Worm (Caenorhabditis elegans): ENCODE measurements around the gene grl-25.
"Not testable (repeated sequence)": the region's sequence is repeated elsewhere in the genome, so short reads cannot be mapped to it uniquely, and the experiment has no call there.

The grl-25 gene

DNA sequence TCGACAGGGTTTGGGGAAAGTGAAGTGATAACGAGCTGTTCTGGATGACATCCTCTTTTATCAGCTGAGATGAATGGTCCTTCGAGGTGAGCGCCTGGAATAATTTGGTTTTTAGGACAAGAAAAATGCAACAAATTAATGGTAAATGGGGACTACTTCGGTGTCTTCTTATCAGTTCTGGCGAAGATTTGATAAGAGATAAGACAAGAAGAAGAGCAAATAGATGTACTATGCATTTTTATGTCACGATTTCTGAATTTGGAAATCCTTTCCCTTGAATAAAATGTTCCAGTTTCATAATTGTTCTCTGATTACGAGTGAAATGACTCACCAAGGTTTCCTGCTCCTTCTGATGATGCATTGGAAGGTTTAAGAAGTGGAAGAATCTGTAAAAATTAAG is 35.7 kb downstream of the grl-25 start:
- no peak for TF ChIP-seq flt-1 (GFP tag; IDR thresholded peaks at IDR 0.05)
- no peak for TF ChIP-seq med-1 (GFP tag; optimal IDR thresholded peaks at IDR 0.05; ENCODE audit: insufficient read depth)
- no peak for TF ChIP-seq ztf-29 (GFP tag; IDR thresholded peaks at IDR 0.05)
- TF ChIP-seq cog-1 (tag; optimal IDR thresholded peaks at IDR 0.05): no peak
- no peak for TF ChIP-seq T22C8.4 (GFP tag; IDR thresholded peaks at IDR 0.05)
- TF ChIP-seq klf-2 (GFP tag; conservative IDR thresholded peaks at IDR 0.05): no peak
- no peak for TF ChIP-seq ref-1 (GFP tag; conservative IDR thresholded peaks at IDR 0.05)
- TF ChIP-seq ztf-23 (GFP tag; IDR thresholded peaks at IDR 0.05): no peak
- TF ChIP-seq tab-1 (GFP tag; IDR thresholded peaks at IDR 0.05): no peak

DNA sequence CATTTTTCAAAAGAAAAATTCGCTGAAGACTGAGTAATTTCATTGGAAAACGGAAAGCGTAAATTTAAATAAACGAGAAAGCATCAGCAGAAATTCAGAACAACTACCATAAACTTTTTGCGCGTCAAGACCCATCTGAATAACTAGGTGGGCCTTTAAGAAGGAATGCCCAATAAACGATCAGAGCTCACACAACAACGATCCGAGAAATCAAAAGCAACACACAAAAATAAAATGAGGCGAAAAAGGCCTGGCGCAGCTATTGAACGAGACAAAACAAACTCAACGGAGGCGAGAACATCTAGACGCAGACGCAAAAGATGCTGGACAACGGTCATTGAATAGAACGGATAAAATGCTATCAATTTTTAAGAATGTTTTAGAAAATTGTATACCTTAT is 36.8 kb downstream of the grl-25 start:
- TF ChIP-seq T22C8.4 (GFP tag; IDR thresholded peaks at IDR 0.05): no peak
- TF ChIP-seq med-1 (GFP tag; optimal IDR thresholded peaks at IDR 0.05; ENCODE audit: insufficient read depth): no peak
- TF ChIP-seq cog-1 (tag; optimal IDR thresholded peaks at IDR 0.05): no peak
- no peak for TF ChIP-seq klf-2 (GFP tag; conservative IDR thresholded peaks at IDR 0.05)
- no peak for TF ChIP-seq flt-1 (GFP tag; IDR thresholded peaks at IDR 0.05)
- TF ChIP-seq ref-1 (GFP tag; conservative IDR thresholded peaks at IDR 0.05): no peak
- TF ChIP-seq ztf-29 (GFP tag; IDR thresholded peaks at IDR 0.05): no peak
- no peak for TF ChIP-seq ztf-23 (GFP tag; IDR thresholded peaks at IDR 0.05)
- TF ChIP-seq tab-1 (GFP tag; IDR thresholded peaks at IDR 0.05): no peak

- no peak for TF ChIP-seq T22C8.4 (GFP tag; IDR thresholded peaks at IDR 0.05)
- no peak for TF ChIP-seq ref-1 (GFP tag; conservative IDR thresholded peaks at IDR 0.05)
- TF ChIP-seq med-1 (GFP tag; optimal IDR thresholded peaks at IDR 0.05; ENCODE audit: insufficient read depth): no peak
- no peak for TF ChIP-seq klf-2 (GFP tag; conservative IDR thresholded peaks at IDR 0.05)
- TF ChIP-seq ztf-29 (GFP tag; IDR thresholded peaks at IDR 0.05): no peak
- TF ChIP-seq cog-1 (tag; optimal IDR thresholded peaks at IDR 0.05): no peak
- TF ChIP-seq ztf-23 (GFP tag; IDR thresholded peaks at IDR 0.05): no peak
- TF ChIP-seq tab-1 (GFP tag; IDR thresholded peaks at IDR 0.05): no peak
- TF ChIP-seq flt-1 (GFP tag; IDR thresholded peaks at IDR 0.05): no peak
Observed at ce11 chrIII:8999508-8999907, 37.4 kb downstream of the grl-25 start, which contains the start of gene F59B2.3. F59B2.3 (minus strand) TSS chrIII:8999766.

- TF ChIP-seq ztf-29 (GFP tag; IDR thresholded peaks at IDR 0.05) (no peak), ztf-23 (GFP tag; IDR thresholded peaks at IDR 0.05) (0 out of 2 replicates have a peak, but pooled peaks have one; percentile 6)
Observed at ce11 chrIII:9001491-9001890, 39.4 kb downstream of the grl-25 start.

DNA sequence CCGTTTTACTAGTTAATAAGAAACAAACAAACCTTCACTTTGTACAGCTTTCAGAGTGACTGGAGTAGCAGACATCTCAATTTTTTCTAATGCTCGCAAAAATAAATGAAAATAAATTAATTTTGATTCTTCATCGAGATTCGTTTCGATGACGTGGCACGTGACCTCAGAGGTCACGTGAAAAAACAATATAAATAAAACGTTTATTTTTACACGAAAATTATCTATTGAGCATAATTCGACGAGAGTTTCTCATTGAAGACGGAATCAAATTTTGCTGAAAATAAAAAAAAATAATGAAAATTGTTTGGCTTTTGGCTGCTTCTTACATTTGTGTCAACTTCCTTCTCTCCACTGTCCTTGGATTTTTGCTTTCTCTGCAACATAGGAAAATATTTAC is 39.8 kb downstream of the grl-25 start, which contains the start of gene rpn-6.2:
Gene rpn-6.2 (minus strand): TSS at position 101 of the 400 bp plus-strand sequence.
- TF ChIP-seq klf-2 (GFP tag; conservative IDR thresholded peaks at IDR 0.05): no peak
- no peak for TF ChIP-seq med-1 (GFP tag; optimal IDR thresholded peaks at IDR 0.05; ENCODE audit: insufficient read depth)
- no peak for TF ChIP-seq tab-1 (GFP tag; IDR thresholded peaks at IDR 0.05)
- no peak for TF ChIP-seq T22C8.4 (GFP tag; IDR thresholded peaks at IDR 0.05)
- TF ChIP-seq ref-1 (GFP tag; conservative IDR thresholded peaks at IDR 0.05): no peak
- TF ChIP-seq flt-1 (GFP tag; IDR thresholded peaks at IDR 0.05): no peak
- TF ChIP-seq ztf-23 (GFP tag; IDR thresholded peaks at IDR 0.05): no peak
- no peak for TF ChIP-seq ztf-29 (GFP tag; IDR thresholded peaks at IDR 0.05)
- TF ChIP-seq cog-1 (tag; optimal IDR thresholded peaks at IDR 0.05): no peak

- TF ChIP-seq ztf-29 (GFP tag; IDR thresholded peaks at IDR 0.05): no peak
- TF ChIP-seq flt-1 (GFP tag; IDR thresholded peaks at IDR 0.05): no peak
Observed at ce11 chrIII:9002545-9002944, 40.5 kb downstream of the grl-25 start, which contains the start of the genes F59B2.15 and zif-1. F59B2.15 (minus strand) TSS chrIII:9002645. zif-1 (plus strand) TSS chrIII:9002779.

DNA sequence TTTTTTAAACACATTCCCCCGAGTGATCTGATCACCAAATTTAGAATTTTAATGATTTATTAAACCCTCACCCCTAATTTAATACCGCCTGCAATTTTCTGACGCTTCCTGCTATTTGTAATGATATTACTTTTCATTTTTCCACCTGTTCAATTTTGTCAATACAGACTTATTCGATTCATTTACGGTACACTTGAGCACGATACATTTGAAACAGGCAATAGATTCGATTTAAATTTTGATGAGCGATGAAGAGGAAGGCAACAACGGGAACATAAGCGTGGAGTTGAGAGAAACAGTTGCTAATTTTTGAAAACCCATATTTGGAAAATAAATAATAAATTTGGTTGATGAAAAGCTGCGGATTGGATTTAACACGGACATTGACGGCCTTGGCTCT is 42.6 kb downstream of the grl-25 start:
- TF ChIP-seq tab-1 (GFP tag; IDR thresholded peaks at IDR 0.05) (no peak), ref-1 (GFP tag; conservative IDR thresholded peaks at IDR 0.05) (no peak), med-1 (GFP tag; optimal IDR thresholded peaks at IDR 0.05; ENCODE audit: insufficient read depth) (no peak), ztf-23 (GFP tag; IDR thresholded peaks at IDR 0.05) (no peak), T22C8.4 (GFP tag; IDR thresholded peaks at IDR 0.05) (no peak), ztf-29 (GFP tag; IDR thresholded peaks at IDR 0.05) (no peak), flt-1 (GFP tag; IDR thresholded peaks at IDR 0.05) (no peak), klf-2 (GFP tag; conservative IDR thresholded peaks at IDR 0.05) (no peak), cog-1 (tag; optimal IDR thresholded peaks at IDR 0.05) (no peak)

DNA sequence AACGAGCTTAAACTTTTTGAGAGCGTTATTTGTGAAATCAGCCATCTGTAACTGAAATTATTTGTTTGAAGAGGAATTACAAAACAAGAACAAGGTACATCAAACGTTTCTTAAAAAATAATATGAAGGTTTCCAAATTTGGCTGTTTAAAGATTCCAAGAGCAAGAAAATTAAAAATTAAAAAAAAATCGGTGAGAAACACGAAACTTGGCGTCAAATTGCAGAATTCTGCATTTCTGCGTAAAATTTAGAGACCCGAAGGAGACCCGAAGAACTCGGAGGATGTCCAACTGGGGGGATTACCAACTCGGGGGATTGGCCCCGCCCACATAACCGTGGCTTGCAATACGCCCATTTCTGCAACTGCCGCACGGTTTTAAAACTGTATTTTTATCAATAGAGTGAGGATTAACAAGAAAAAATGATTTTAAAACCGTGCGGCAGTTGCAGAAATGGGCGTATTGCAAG is 43.8 kb downstream of the grl-25 start, which contains the start of gene rab-6.1:
Gene rab-6.1 (minus strand): TSS at position 51 of the 468 bp plus-strand sequence.
- TF ChIP-seq ztf-29 (GFP tag; IDR thresholded peaks at IDR 0.05); med-1 (GFP tag; optimal IDR thresholded peaks at IDR 0.05; ENCODE audit: insufficient read depth); flt-1 (GFP tag; IDR thresholded peaks at IDR 0.05): not testable (repeated sequence)

DNA sequence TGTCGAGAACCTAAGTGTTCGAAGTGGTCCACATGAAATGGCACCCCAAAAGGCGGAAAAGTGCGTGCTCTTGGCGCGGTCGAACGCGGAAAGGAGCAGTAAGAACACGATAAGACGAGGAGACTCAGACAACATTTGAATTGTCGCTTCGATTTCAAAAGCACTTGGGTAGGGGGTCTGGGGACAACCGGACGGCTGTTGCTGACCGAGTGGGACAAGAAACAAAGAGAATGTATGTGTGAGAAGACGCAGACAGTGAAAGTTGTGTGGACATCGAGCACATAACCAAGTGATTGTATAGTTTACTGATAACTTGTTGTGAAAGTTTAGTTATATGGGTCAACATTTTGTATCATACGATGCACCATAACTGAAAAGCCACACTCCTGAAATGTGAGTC is 45.1 kb downstream of the grl-25 start:
- TF ChIP-seq ref-1 (GFP tag; conservative IDR thresholded peaks at IDR 0.05) (no peak), tab-1 (GFP tag; IDR thresholded peaks at IDR 0.05) (0 out of 2 replicates have a peak, but pooled peaks have one; percentile 7), med-1 (GFP tag; optimal IDR thresholded peaks at IDR 0.05; ENCODE audit: insufficient read depth) (no peak), T22C8.4 (GFP tag; IDR thresholded peaks at IDR 0.05) (no peak), ztf-29 (GFP tag; IDR thresholded peaks at IDR 0.05) (no peak), klf-2 (GFP tag; conservative IDR thresholded peaks at IDR 0.05) (no peak), flt-1 (GFP tag; IDR thresholded peaks at IDR 0.05) (no peak), cog-1 (tag; optimal IDR thresholded peaks at IDR 0.05) (peak; percentile 20), ztf-23 (GFP tag; IDR thresholded peaks at IDR 0.05) (no peak)

ce11 chrIII:9010047-9010446 is 48.0 kb downstream of the grl-25 start, which contains the start of gene F59B2.8:
F59B2.8 (minus strand) TSS chrIII:9010197.
- TF ChIP-seq ztf-29 (GFP tag; IDR thresholded peaks at IDR 0.05) (peak; percentile 23; the same call in 1 of the 2 replicates), flt-1 (GFP tag; IDR thresholded peaks at IDR 0.05) (0 out of 2 replicates have a peak, but pooled peaks have one; percentile 54), med-1 (GFP tag; optimal IDR thresholded peaks at IDR 0.05; ENCODE audit: insufficient read depth) (no peak)
